Worm (Caenorhabditis elegans) whole organism, L3 larva: ENCODE data around the gene H40L08.7.

Source experiments
- R02D3.7 ChIP-seq: fragments of 150-350 bp; optimal IDR thresholded peaks from 2 replicates; lab custom pipeline; 2014; ENCODE audit warnings: missing biosample characterization, missing genetic modification characterization
- ZK546.5 ChIP-seq: sonication (generic microtip); optimal IDR thresholded peaks from 2 replicates; lab custom pipeline; 2017; ENCODE audit warnings: missing biosample characterization, missing genetic modification characterization
- aly-2 ChIP-seq: fragments of 150-350 bp; optimal IDR thresholded peaks from 2 replicates; lab custom pipeline; 2014; ENCODE audit warnings: missing biosample characterization, missing genetic modification characterization
- ama-1 ChIP-seq: fragments of 150-350 bp; optimal IDR thresholded peaks from 2 replicates; lab custom pipeline; 2018
- ceh-16 ChIP-seq: sonication (generic microtip); optimal IDR thresholded peaks from 2 replicates; lab custom pipeline; 2017; ENCODE audit warnings: missing biosample characterization, missing genetic modification characterization
- ceh-28 ChIP-seq: fragments of 150-350 bp; optimal IDR thresholded peaks from 2 replicates; lab custom pipeline; 2014; ENCODE audit warnings: missing biosample characterization, missing genetic modification reagents, missing genetic modification characterization
- ceh-82 ChIP-seq: fragments of 150-350 bp; optimal IDR thresholded peaks from 2 replicates; lab custom pipeline; 2014; ENCODE audit warnings: missing biosample characterization, missing genetic modification characterization
- ceh-9 ChIP-seq: sonication (generic microtip); optimal IDR thresholded peaks from 2 replicates; lab custom pipeline; 2018; ENCODE audit warnings: missing biosample characterization, missing genetic modification characterization
- daf-12 ChIP-seq: fragments of 150-350 bp; optimal IDR thresholded peaks from 2 replicates; lab custom pipeline; 2014; ENCODE audit warnings: missing biosample characterization, missing genetic modification reagents, missing genetic modification characterization
- egl-27 ChIP-seq: sonication (generic microtip); optimal IDR thresholded peaks from 4 replicates; lab custom pipeline; 2017; ENCODE audit warnings: missing biosample characterization, missing genetic modification reagents, missing genetic modification characterization
- egl-5 ChIP-seq: fragments of 150-350 bp; optimal IDR thresholded peaks from 2 replicates; lab custom pipeline; 2017; ENCODE audit warnings: missing biosample characterization, missing genetic modification reagents, missing genetic modification characterization, inconsistent platforms
- elt-1 ChIP-seq: fragments of 150-350 bp; optimal IDR thresholded peaks from 2 replicates; lab custom pipeline; 2014; ENCODE audit warnings: missing biosample characterization, missing genetic modification characterization
- elt-2 ChIP-seq: sonication (generic microtip); optimal IDR thresholded peaks from 2 replicates; lab custom pipeline; 2016; ENCODE audit warnings: missing genetic modification reagents, mild to moderate bottlenecking, missing genetic modification characterization, missing compliant biosample characterization
- elt-3 ChIP-seq, 3 experiments: fragments of 150-350 bp in 1 of 3; sonication (generic microtip) in 2 of 3; optimal IDR thresholded peaks; 2 replicates in 2 of 3; 4 replicates in 1 of 3; lab custom pipeline; 2014 to 2017; ENCODE audit warnings: missing biosample characterization in 3 of 3, missing genetic modification characterization in 3 of 3
- eor-1 ChIP-seq, 2 experiments: fragments of 150-350 bp; optimal IDR thresholded peaks; 2 replicates each; lab custom pipeline; 2014 to 2018; ENCODE audit warnings: missing biosample characterization in 2 of 2, missing genetic modification characterization in 2 of 2
- fkh-10 ChIP-seq: sonication (generic microtip); optimal IDR thresholded peaks from 2 replicates; lab custom pipeline; 2017; ENCODE audit warnings: missing biosample characterization, missing genetic modification reagents, missing genetic modification characterization
- fkh-2 ChIP-seq: fragments of 150-350 bp; optimal IDR thresholded peaks from 2 replicates; lab custom pipeline; 2014; ENCODE audit warnings: missing biosample characterization, missing genetic modification reagents, missing genetic modification characterization
- fos-1 ChIP-seq: fragments of 150-350 bp; optimal IDR thresholded peaks from 2 replicates; lab custom pipeline; 2014; ENCODE audit warnings: missing biosample characterization, missing genetic modification characterization
- hmg-11 ChIP-seq: sonication (generic microtip); optimal IDR thresholded peaks from 2 replicates; lab custom pipeline; 2016; ENCODE audit warnings: missing genetic modification characterization, missing compliant biosample characterization
- jun-1 ChIP-seq: fragments of 150-350 bp; optimal IDR thresholded peaks from 2 replicates; lab custom pipeline; 2014; ENCODE audit warnings: missing biosample characterization, missing genetic modification reagents, missing genetic modification characterization
- lin-39 ChIP-seq: fragments of 150-350 bp; optimal IDR thresholded peaks from 2 replicates; lab custom pipeline; 2018; ENCODE audit warnings: missing biosample characterization, missing genetic modification reagents, missing genetic modification characterization
- lsy-12 ChIP-seq: sonication (generic microtip); optimal IDR thresholded peaks from 2 replicates; lab custom pipeline; 2016; ENCODE audit warnings: mild to moderate bottlenecking, missing genetic modification characterization, missing compliant biosample characterization
- mdl-1 ChIP-seq: fragments of 150-350 bp; optimal IDR thresholded peaks from 2 replicates; lab custom pipeline; 2014; ENCODE audit warnings: missing biosample characterization, missing genetic modification characterization
- mml-1 ChIP-seq: fragments of 150-350 bp; sonication (generic microtip); optimal IDR thresholded peaks from 3 replicates; lab custom pipeline; 2014; ENCODE audit warnings: missing biosample characterization, missing genetic modification characterization
- nfya-1 ChIP-seq: sonication (generic microtip); optimal IDR thresholded peaks from 2 replicates; lab custom pipeline; 2017; ENCODE audit warnings: missing genetic modification characterization, mild to moderate bottlenecking, missing compliant biosample characterization, antibody characterized with exemption, moderate library complexity; ENCODE audit not compliant: insufficient read depth
- nhr-11 ChIP-seq: fragments of 150-350 bp; optimal IDR thresholded peaks from 2 replicates; lab custom pipeline; 2014; ENCODE audit warnings: missing biosample characterization, missing genetic modification characterization
- nhr-12 ChIP-seq: fragments of 150-350 bp; optimal IDR thresholded peaks from 2 replicates; lab custom pipeline; 2014; ENCODE audit warnings: missing biosample characterization, missing genetic modification characterization
- nhr-23 ChIP-seq: fragments of 150-350 bp; optimal IDR thresholded peaks from 2 replicates; lab custom pipeline; 2014; ENCODE audit warnings: missing biosample characterization, missing genetic modification reagents, missing genetic modification characterization
- nhr-237 ChIP-seq: fragments of 150-350 bp; optimal IDR thresholded peaks from 2 replicates; lab custom pipeline; 2014; ENCODE audit warnings: missing biosample characterization, missing genetic modification characterization
- nhr-25 ChIP-seq: sonication (generic microtip); optimal IDR thresholded peaks from 2 replicates; lab custom pipeline; 2017; ENCODE audit warnings: missing biosample characterization, missing genetic modification characterization
- nhr-28 ChIP-seq: fragments of 150-350 bp; optimal IDR thresholded peaks from 2 replicates; lab custom pipeline; 2014; ENCODE audit warnings: missing biosample characterization, missing genetic modification characterization
- nhr-43 ChIP-seq: sonication (generic microtip); optimal IDR thresholded peaks from 2 replicates; lab custom pipeline; 2016; ENCODE audit warnings: mild to moderate bottlenecking, missing genetic modification characterization, missing compliant biosample characterization; ENCODE audit not compliant: poor library complexity, severe bottlenecking
- nhr-67 ChIP-seq: fragments of 150-350 bp; optimal IDR thresholded peaks from 2 replicates; lab custom pipeline; 2014; ENCODE audit warnings: missing biosample characterization, missing genetic modification characterization
- nhr-76 ChIP-seq: fragments of 150-350 bp; sonication (generic microtip); optimal IDR thresholded peaks from 5 replicates; lab custom pipeline; 2014; ENCODE audit warnings: missing biosample characterization, missing genetic modification characterization
- nhr-77 ChIP-seq: fragments of 150-350 bp; optimal IDR thresholded peaks from 2 replicates; lab custom pipeline; 2014; ENCODE audit warnings: missing biosample characterization, missing genetic modification characterization
- pha-4 ChIP-seq: fragments of 150-350 bp; optimal IDR thresholded peaks from 2 replicates; lab custom pipeline; 2014; ENCODE audit warnings: missing biosample characterization, missing genetic modification reagents, missing genetic modification characterization
- pqm-1 ChIP-seq: fragments of 150-350 bp; optimal IDR thresholded peaks from 2 replicates; lab custom pipeline; 2017; ENCODE audit warnings: missing biosample characterization, missing genetic modification characterization, inconsistent platforms
- sea-2 ChIP-seq: fragments of 150-350 bp; sonication (generic microtip); optimal IDR thresholded peaks from 4 replicates; lab custom pipeline; 2014; ENCODE audit warnings: missing biosample characterization, missing genetic modification reagents, missing genetic modification characterization
- skn-1 ChIP-seq: fragments of 150-350 bp; optimal IDR thresholded peaks from 2 replicates; lab custom pipeline; 2014; ENCODE audit warnings: missing biosample characterization, missing genetic modification characterization
- snpc-4 ChIP-seq: fragments of 150-350 bp; optimal IDR thresholded peaks from 2 replicates; lab custom pipeline; 2014; ENCODE audit warnings: missing biosample characterization, missing genetic modification characterization
- tbx-2 ChIP-seq: sonication (generic microtip); optimal IDR thresholded peaks from 2 replicates; lab custom pipeline; 2016; ENCODE audit warnings: mild to moderate bottlenecking, missing genetic modification characterization, missing compliant biosample characterization
- unc-39 ChIP-seq: sonication (generic microtip); optimal IDR thresholded peaks from 4 replicates; lab custom pipeline; 2017; ENCODE audit warnings: missing biosample characterization, missing genetic modification characterization
- unc-62 ChIP-seq: fragments of 150-350 bp; sonication (generic microtip); optimal IDR thresholded peaks from 4 replicates; lab custom pipeline; 2014; ENCODE audit warnings: missing biosample characterization, missing genetic modification reagents, missing genetic modification characterization
- zag-1 ChIP-seq: fragments of 150-350 bp; optimal IDR thresholded peaks from 2 replicates; lab custom pipeline; 2014; ENCODE audit warnings: missing biosample characterization, missing genetic modification characterization
- ztf-4 ChIP-seq: fragments of 150-350 bp; optimal IDR thresholded peaks from 2 replicates; lab custom pipeline; 2014; ENCODE audit warnings: missing biosample characterization, missing genetic modification characterization

Gene H40L08.7

ce11 chrX:15045401-15045800 lies 32.1 kb downstream of the H40L08.7 start:
- no peak for TF ChIP-seq nhr-11 (tag; lab: Kevin White, UChicago)
- TF ChIP-seq hmg-11 = peak; percentile 30
- peak; percentile 46 for TF ChIP-seq nfya-1
- TF ChIP-seq nhr-76 (tag; lab: Kevin White, UChicago) = no peak
- no peak for TF ChIP-seq nhr-12 (tag; lab: Kevin White, UChicago)
- peak; percentile 52 for TF ChIP-seq R02D3.7
- TF ChIP-seq egl-5 = peak; percentile 34

ce11 chrX:15042549-15042948 lies 35.0 kb downstream of the H40L08.7 start:
- TF ChIP-seq nhr-237 (tag; lab: Kevin White, UChicago) (no peak), pha-4 (no peak), nhr-76 (tag; lab: Kevin White, UChicago) (no peak), skn-1 (tag; lab: Kevin White, UChicago) (no peak), nhr-11 (tag; lab: Kevin White, UChicago) (no peak), elt-1 (tag; lab: Kevin White, UChicago) (peak; percentile 88), ceh-82 (tag; lab: Kevin White, UChicago) (no peak), zag-1 (no peak)

ce11 chrX:15041340-15041739 lies 36.2 kb downstream of the H40L08.7 start:
- no peak for TF ChIP-seq nfya-1
- TF ChIP-seq hmg-11 = no peak
- no peak for TF ChIP-seq sea-2
- no peak for TF ChIP-seq ceh-16 (tag; lab: Kevin White, UChicago)
- no peak for TF ChIP-seq elt-3 (tag; optimal IDR thresholded peaks at IDR 0.05; lab: Kevin White, UChicago)
- no peak for TF ChIP-seq egl-5
- TF ChIP-seq eor-1 (tag; optimal IDR thresholded peaks at IDR 0.05; lab: Kevin White, UChicago) = no peak

- no peak for TF ChIP-seq daf-12 (tag; lab: Kevin White, UChicago)
- peak; percentile 86 for TF ChIP-seq nhr-23 (tag; lab: Kevin White, UChicago)
- no peak for TF ChIP-seq fkh-10 (GFP tag; lab: Kevin White, UChicago)
- TF ChIP-seq tbx-2 (tag; lab: Kevin White, UChicago) = peak; percentile 27
- TF ChIP-seq zag-1 = no peak
- TF ChIP-seq ZK546.5 (tag; lab: Kevin White, UChicago) = no peak
- TF ChIP-seq unc-39 (tag; lab: Kevin White, UChicago) = no peak
- TF ChIP-seq ceh-16 (tag; lab: Kevin White, UChicago) = no peak
- TF ChIP-seq unc-62 (GFP tag; lab: Kevin White, UChicago) = peak; percentile 39
- peak; percentile 51 for TF ChIP-seq pqm-1 (tag; lab: Kevin White, UChicago)
- TF ChIP-seq aly-2 = no peak
- TF ChIP-seq jun-1 = peak; percentile 84
- TF ChIP-seq elt-2 = peak; percentile 79
- peak; percentile 84 for TF ChIP-seq nfya-1
- TF ChIP-seq egl-27 (tag; lab: Kevin White, UChicago) = peak; percentile 44
- TF ChIP-seq pha-4 = peak; percentile 95
- TF ChIP-seq ceh-28 (tag; lab: Kevin White, UChicago) = peak; percentile 77
- peak; percentile 41 for TF ChIP-seq fos-1 (tag; lab: Kevin White, UChicago)
- peak; percentile 84 for TF ChIP-seq lsy-12
- peak; percentile 23 for TF ChIP-seq snpc-4 (tag; lab: Kevin White, UChicago)
- TF ChIP-seq ztf-4 (tag; lab: Kevin White, UChicago) = peak; percentile 33
- TF ChIP-seq fkh-2 = no peak
- no peak for TF ChIP-seq eor-1 (tag; optimal IDR thresholded peaks at IDR 0.05; lab: Kevin White, UChicago)
- TF ChIP-seq hmg-11 = peak; percentile 72
- TF ChIP-seq sea-2 = no peak
- peak; percentile 74 for TF ChIP-seq elt-1 (tag; lab: Kevin White, UChicago)
- TF ChIP-seq nhr-76 (tag; lab: Kevin White, UChicago) = no peak
- no peak for TF ChIP-seq nhr-77
- peak; percentile 90 for TF ChIP-seq nhr-25 (tag; lab: Kevin White, UChicago)
- TF ChIP-seq nhr-67 (tag; lab: Kevin White, UChicago) = no peak
- no peak for TF ChIP-seq nhr-237 (tag; lab: Kevin White, UChicago)
- TF ChIP-seq egl-5 = peak; percentile 88
- no peak for TF ChIP-seq nhr-28 (tag; lab: Kevin White, UChicago)
- TF ChIP-seq lin-39 = peak; percentile 100
- no peak for TF ChIP-seq nhr-11 (tag; lab: Kevin White, UChicago)
- no peak for TF ChIP-seq ceh-9 (tag; lab: Kevin White, UChicago)
- no peak for TF ChIP-seq nhr-12 (tag; lab: Kevin White, UChicago)
- TF ChIP-seq elt-3 (tag; optimal IDR thresholded peaks at IDR 0.05; lab: Kevin White, UChicago) = no peak
- no peak for TF ChIP-seq ceh-82 (tag; lab: Kevin White, UChicago)
- peak; percentile 21 for TF ChIP-seq mdl-1
- no peak for TF ChIP-seq skn-1 (tag; lab: Kevin White, UChicago)
- TF ChIP-seq R02D3.7 = peak; percentile 10
- peak; percentile 67 for TF ChIP-seq ama-1 (lab: Kevin White, UChicago)
- no peak for TF ChIP-seq mml-1
- TF ChIP-seq nhr-43 (tag; lab: Kevin White, UChicago) = peak; percentile 80
Observed at ce11 chrX:15040552-15041080, 36.9 kb downstream of the H40L08.7 start, which contains the start of gene C18B12.4. Gene C18B12.4 (minus strand): TSS chrX:15040602.
